Worm (Caenorhabditis elegans): ENCODE measurements around the gene oac-42.

Gene oac-42

ce11 chrV:15890115-15890514, 5.5 kb upstream of the oac-42 start:
- no peak for TF ChIP-seq nhr-237 (tag; optimal IDR thresholded peaks at IDR 0.05)
- TF ChIP-seq ceh-83 (GFP tag; optimal IDR thresholded peaks at IDR 0.05): no peak
- TF ChIP-seq snpc-4 (tag; optimal IDR thresholded peaks at IDR 0.05): no peak
- TF ChIP-seq lin-13 (tag; optimal IDR thresholded peaks at IDR 0.05): no peak
- no peak for TF ChIP-seq sptf-1 (tag; optimal IDR thresholded peaks at IDR 0.05)
- no peak for TF ChIP-seq cnd-1 (tag; optimal IDR thresholded peaks at IDR 0.05)
- TF ChIP-seq elt-1 (tag; optimal IDR thresholded peaks at IDR 0.05; ENCODE audit: borderline replicate concordance, insufficient read depth): no peak
- no peak for TF ChIP-seq unc-62 (GFP tag; optimal IDR thresholded peaks at IDR 0.05)

ce11 chrV:15888751-15889150, 4.2 kb upstream of the oac-42 start, which contains the start of gene cgt-1:
cgt-1 (minus strand) TSS chrV:15888851.
- TF ChIP-seq ceh-39 (tag; optimal IDR thresholded peaks at IDR 0.05) (no peak), unc-120 (tag; optimal IDR thresholded peaks at IDR 0.05; ENCODE audit: poor library complexity, severe bottlenecking) (no peak), bed-3 (GFP tag; optimal IDR thresholded peaks at IDR 0.05) (no peak), ztf-11 (tag; optimal IDR thresholded peaks at IDR 0.05) (no peak), snpc-4 (tag; optimal IDR thresholded peaks at IDR 0.05) (no peak), hlh-1 (tag; optimal IDR thresholded peaks at IDR 0.05) (no peak)

- no peak for TF ChIP-seq mab-5 (tag; optimal IDR thresholded peaks at IDR 0.05)
- TF ChIP-seq cnd-1 (tag; optimal IDR thresholded peaks at IDR 0.05): no peak
- TF ChIP-seq ham-2 (GFP tag; optimal IDR thresholded peaks at IDR 0.05): no peak
- TF ChIP-seq M03D4.4 (tag; optimal IDR thresholded peaks at IDR 0.05): no peak
These were observed 3.2 kb upstream of the oac-42 start for ce11 chrV:15887708-15888295.

ce11 chrV:15885967-15886366, 1.4 kb upstream of the oac-42 start, which contains the start of gene T06C12.9:
T06C12.9 (minus strand) TSS chrV:15886067.
- TF ChIP-seq nhr-12 (tag; optimal IDR thresholded peaks at IDR 0.05) (no peak), flh-1 (GFP tag; optimal IDR thresholded peaks at IDR 0.05) (no peak), drap-1 (GFP tag; optimal IDR thresholded peaks at IDR 0.05) (no peak), nhr-237 (tag; optimal IDR thresholded peaks at IDR 0.05) (no peak), bed-3 (GFP tag; optimal IDR thresholded peaks at IDR 0.05) (no peak), zip-8 (tag; optimal IDR thresholded peaks at IDR 0.05) (no peak), lin-13 (tag; optimal IDR thresholded peaks at IDR 0.05) (no peak), pha-4 (tag; optimal IDR thresholded peaks at IDR 0.05) (no peak), sem-2 (GFP tag; optimal IDR thresholded peaks at IDR 0.05) (no peak), tbx-8 (GFP tag; optimal IDR thresholded peaks at IDR 0.05) (no peak), elt-3 (tag; optimal IDR thresholded peaks at IDR 0.05) (no peak), ham-2 (GFP tag; optimal IDR thresholded peaks at IDR 0.05) (no peak), ceh-83 (GFP tag; optimal IDR thresholded peaks at IDR 0.05) (no peak), M03D4.4 (tag; optimal IDR thresholded peaks at IDR 0.05) (no peak), ztf-11 (tag; optimal IDR thresholded peaks at IDR 0.05) (no peak), mep-1 (tag; optimal IDR thresholded peaks at IDR 0.05) (no peak), cnd-1 (tag; optimal IDR thresholded peaks at IDR 0.05) (no peak), ceh-43 (GFP tag; optimal IDR thresholded peaks at IDR 0.05) (no peak), ceh-39 (tag; optimal IDR thresholded peaks at IDR 0.05) (no peak), snpc-4 (tag; optimal IDR thresholded peaks at IDR 0.05) (no peak)

ce11 chrV:15880705-15881104, 3.9 kb downstream of the oac-42 start:
- TF ChIP-seq unc-39 (tag; optimal IDR thresholded peaks at IDR 0.05) (no peak), bed-3 (GFP tag; optimal IDR thresholded peaks at IDR 0.05) (no peak), mep-1 (tag; optimal IDR thresholded peaks at IDR 0.05) (no peak), sptf-1 (tag; optimal IDR thresholded peaks at IDR 0.05) (no peak), nhr-237 (tag; optimal IDR thresholded peaks at IDR 0.05) (peak; percentile 57), unc-120 (tag; optimal IDR thresholded peaks at IDR 0.05; ENCODE audit: poor library complexity, severe bottlenecking) (no peak), M03D4.4 (tag; optimal IDR thresholded peaks at IDR 0.05) (no peak)

- no peak for TF ChIP-seq drap-1 (GFP tag; optimal IDR thresholded peaks at IDR 0.05)
- no peak for TF ChIP-seq nhr-12 (tag; optimal IDR thresholded peaks at IDR 0.05)
- no peak for TF ChIP-seq elt-1 (tag; optimal IDR thresholded peaks at IDR 0.05; ENCODE audit: borderline replicate concordance, insufficient read depth)
- no peak for TF ChIP-seq ceh-43 (GFP tag; optimal IDR thresholded peaks at IDR 0.05)
- no peak for TF ChIP-seq ces-1 (GFP tag; optimal IDR thresholded peaks at IDR 0.05)
- TF ChIP-seq lsy-2 (tag; optimal IDR thresholded peaks at IDR 0.05): no peak
- no peak for TF ChIP-seq lin-32 (GFP tag; optimal IDR thresholded peaks at IDR 0.05)
- TF ChIP-seq mab-5 (tag; optimal IDR thresholded peaks at IDR 0.05): no peak
- no peak for TF ChIP-seq nhr-2 (tag; optimal IDR thresholded peaks at IDR 0.05)
- no peak for TF ChIP-seq M03D4.4 (tag; optimal IDR thresholded peaks at IDR 0.05)
- no peak for TF ChIP-seq bed-3 (GFP tag; optimal IDR thresholded peaks at IDR 0.05)
- no peak for TF ChIP-seq tbx-8 (GFP tag; optimal IDR thresholded peaks at IDR 0.05)
- TF ChIP-seq nhr-237 (tag; optimal IDR thresholded peaks at IDR 0.05): no peak
- no peak for TF ChIP-seq nhr-28 (tag; optimal IDR thresholded peaks at IDR 0.05)
- no peak for TF ChIP-seq ceh-83 (GFP tag; optimal IDR thresholded peaks at IDR 0.05)
- TF ChIP-seq sptf-1 (tag; optimal IDR thresholded peaks at IDR 0.05): no peak
- no peak for TF ChIP-seq unc-120 (tag; optimal IDR thresholded peaks at IDR 0.05; ENCODE audit: poor library complexity, severe bottlenecking)
- TF ChIP-seq unc-62 (GFP tag; optimal IDR thresholded peaks at IDR 0.05): no peak
- TF ChIP-seq elt-3 (tag; optimal IDR thresholded peaks at IDR 0.05): no peak
- no peak for TF ChIP-seq ceh-39 (tag; optimal IDR thresholded peaks at IDR 0.05)
These were observed 4.6 kb downstream of the oac-42 start for ce11 chrV:15880033-15880432.
